Fruit fly (Drosophila melanogaster) whole organism, embryonic: ENCODE measurements around the gene nudC.

ENCODE experiments used
- CG12155 ChIP-seq: fragments of 200-800 bp; sonication (Bioruptor generic); optimal IDR thresholded peaks from 3 replicates; lab custom pipeline; 2016; ENCODE audit warnings: missing biosample characterization, missing genetic modification characterization
- CG12942 ChIP-seq: fragments of 200-800 bp; sonication (Bioruptor generic); optimal IDR thresholded peaks from 3 replicates; lab custom pipeline; 2016; ENCODE audit warnings: missing biosample characterization, missing genetic modification characterization
- CG4424 ChIP-seq: fragments of 200-800 bp; sonication (Bioruptor generic); optimal IDR thresholded peaks from 3 replicates; lab custom pipeline; 2016; ENCODE audit warnings: missing biosample characterization, missing genetic modification characterization
- CG8478 ChIP-seq: fragments of >200 bp; optimal IDR thresholded peaks from 2 replicates; lab custom pipeline; 2018
- Nf-YA ChIP-seq: fragments of 200-800 bp; sonication (Bioruptor generic); IDR thresholded peaks from 2 replicates; pipeline ENCODE4 v1.3.6; 2022; ENCODE audit warnings: missing biosample characterization, missing genetic modification characterization
- Pdp1 ChIP-seq, 2 experiments: fragments of 200-800 bp; sonication (Bioruptor generic); optimal IDR thresholded peaks; 3 replicates each; lab custom pipeline; 2016; ENCODE audit warnings: missing biosample characterization in 2 of 2, missing genetic modification characterization in 2 of 2, mild to moderate bottlenecking in 1 of 2, moderate library complexity in 1 of 2
- oc ChIP-seq: fragments of 200-800 bp; sonication (Bioruptor generic); optimal IDR thresholded peaks from 2 replicates; lab custom pipeline; 2018; ENCODE audit warnings: missing biosample characterization, mild to moderate bottlenecking, missing genetic modification characterization, moderate library complexity
- pita ChIP-seq: fragments of 200-800 bp; sonication (Bioruptor generic); optimal IDR thresholded peaks from 2 replicates; lab custom pipeline; 2017; ENCODE audit warnings: missing biosample characterization, mild to moderate bottlenecking, missing genetic modification characterization

- no peak for TF ChIP-seq CG8478
- no peak for TF ChIP-seq CG4424 (GFP tag; lab: Kevin White, UChicago)
- TF ChIP-seq pita = no peak
- TF ChIP-seq CG12155 (GFP tag; lab: Kevin White, UChicago) = no peak
- no peak for TF ChIP-seq CG12942 (GFP tag; lab: Kevin White, UChicago)
- TF ChIP-seq oc (tag; lab: Kevin White, UChicago) = no peak
- no peak for TF ChIP-seq Nf-YA (GFP tag; lab: Robert Waterston, UW)
- peak in 1 of 2 experiments; percentile 38 for TF ChIP-seq Pdp1 (GFP tag; optimal IDR thresholded peaks at IDR 0.05; lab: Kevin White, UChicago)
Observed at dm6 chr3L:16854387-16855033, 49.7 kb downstream of the nudC start.
